Fruit fly (Drosophila melanogaster) whole organism, prepupa: ENCODE data around the gene Syx1A.
A peak's percentile ranks its signal among the peaks of the same experiment; 100 is the strongest.

Experiments used
- CG10631 ChIP-seq: fragments of 200-800 bp; sonication (Bioruptor generic); optimal IDR thresholded peaks from 2 replicates; lab custom pipeline; 2016; ENCODE audit warnings: missing biosample characterization, missing genetic modification characterization
- CG11902 ChIP-seq: fragments of 200-800 bp; sonication (Bioruptor generic); optimal IDR thresholded peaks from 3 replicates; lab custom pipeline; 2016; ENCODE audit warnings: missing biosample characterization, missing genetic modification characterization
- CG1621 ChIP-seq: fragments of 200-800 bp; sonication (Bioruptor generic); optimal IDR thresholded peaks from 3 replicates; lab custom pipeline; 2018; ENCODE audit warnings: missing biosample characterization, mild to moderate bottlenecking, missing genetic modification characterization
- CG16779 ChIP-seq: fragments of 200-800 bp; sonication (Bioruptor generic); optimal IDR thresholded peaks from 3 replicates; lab custom pipeline; 2017; ENCODE audit warnings: missing biosample characterization, mild to moderate bottlenecking, missing genetic modification characterization
- CG32006 ChIP-seq: fragments of 200-800 bp; sonication (Bioruptor generic); optimal IDR thresholded peaks from 3 replicates; lab custom pipeline; 2017; ENCODE audit warnings: missing biosample characterization, mild to moderate bottlenecking, missing genetic modification characterization
- CG34406 ChIP-seq: fragments of 200-800 bp; sonication (Bioruptor generic); optimal IDR thresholded peaks from 3 replicates; lab custom pipeline; 2016; ENCODE audit warnings: missing biosample characterization, missing genetic modification characterization
- CG3919 ChIP-seq: fragments of 200-800 bp; sonication (Bioruptor generic); optimal IDR thresholded peaks from 3 replicates; lab custom pipeline; 2016; ENCODE audit warnings: missing biosample characterization, missing genetic modification characterization
- CG4318 ChIP-seq: fragments of 200-800 bp; sonication (Bioruptor generic); optimal IDR thresholded peaks from 3 replicates; lab custom pipeline; 2017; ENCODE audit warnings: missing biosample characterization, mild to moderate bottlenecking, missing genetic modification characterization
- CG6276 ChIP-seq: fragments of 200-800 bp; sonication (Bioruptor generic); optimal IDR thresholded peaks from 2 replicates; lab custom pipeline; 2017; ENCODE audit warnings: missing biosample characterization, mild to moderate bottlenecking, missing genetic modification characterization
- CG6854 ChIP-seq: fragments of 200-800 bp; sonication (Bioruptor generic); optimal IDR thresholded peaks from 2 replicates; lab custom pipeline; 2017; ENCODE audit warnings: missing biosample characterization, mild to moderate bottlenecking, missing genetic modification characterization
- CG8119 ChIP-seq: fragments of 200-800 bp; sonication (Bioruptor generic); IDR thresholded peaks from 3 replicates; pipeline ENCODE4 v1.3.6; 2022; ENCODE audit warnings: missing biosample characterization, missing genetic modification characterization
- CG8319 ChIP-seq: fragments of 200-800 bp; sonication (Bioruptor generic); optimal IDR thresholded peaks from 3 replicates; lab custom pipeline; 2016; ENCODE audit warnings: missing biosample characterization, missing genetic modification characterization
- Eip78C ChIP-seq: fragments of 200-800 bp; sonication (Bioruptor generic); peaks from one replicate; lab custom pipeline; 2016; ENCODE audit warnings: missing biosample characterization, missing genetic modification characterization
- Eip93F ChIP-seq: fragments of 200-800 bp; sonication (Bioruptor generic); optimal IDR thresholded peaks from 2 replicates; lab custom pipeline; 2016; ENCODE audit warnings: missing biosample characterization, mild to moderate bottlenecking, missing genetic modification characterization
- Ets96B ChIP-seq: fragments of 200-800 bp; optimal IDR thresholded peaks from 2 replicates; lab custom pipeline; 2019; ENCODE audit warnings: missing biosample characterization, mild to moderate bottlenecking, missing genetic modification characterization, moderate library complexity
- Hr38 ChIP-seq: sonication (Bioruptor generic); optimal IDR thresholded peaks from 2 replicates; lab custom pipeline; 2016; ENCODE audit warnings: missing biosample characterization, missing genetic modification characterization
- Hr39 ChIP-seq: fragments of 200-800 bp; sonication (Bioruptor generic); optimal IDR thresholded peaks from 2 replicates; lab custom pipeline; 2016; ENCODE audit warnings: missing biosample characterization, missing genetic modification characterization
- Hr4 ChIP-seq: fragments of 200-800 bp; sonication (Bioruptor generic); optimal IDR thresholded peaks from 3 replicates; lab custom pipeline; 2016; ENCODE audit warnings: missing biosample characterization, missing genetic modification characterization
- Met ChIP-seq: fragments of 200-800 bp; sonication (Bioruptor generic); optimal IDR thresholded peaks from 3 replicates; lab custom pipeline; 2016; ENCODE audit warnings: missing biosample characterization, missing genetic modification characterization
- Smox ChIP-seq: fragments of 200-800 bp; sonication (Bioruptor generic); optimal IDR thresholded peaks from 3 replicates; lab custom pipeline; 2016; ENCODE audit warnings: missing biosample characterization, missing genetic modification characterization
- Sox102F ChIP-seq: fragments of 200-800 bp; sonication (Bioruptor generic); optimal IDR thresholded peaks from 2 replicates; lab custom pipeline; 2016; ENCODE audit warnings: missing biosample characterization, mild to moderate bottlenecking, missing genetic modification characterization
- Sox14 ChIP-seq: fragments of 200-800 bp; sonication (Bioruptor generic); optimal IDR thresholded peaks from 3 replicates; lab custom pipeline; 2016; ENCODE audit warnings: missing biosample characterization, missing genetic modification characterization
- Sox15 ChIP-seq: fragments of 200-800 bp; sonication (Bioruptor generic); optimal IDR thresholded peaks from 3 replicates; lab custom pipeline; 2016; ENCODE audit warnings: missing biosample characterization, missing genetic modification characterization
- achi ChIP-seq: fragments of 200-800 bp; sonication (Bioruptor generic); optimal IDR thresholded peaks from 3 replicates; lab custom pipeline; 2016; ENCODE audit warnings: missing biosample characterization, missing genetic modification characterization
- acj6 ChIP-seq: fragments of 200-800 bp; sonication (Bioruptor generic); optimal IDR thresholded peaks from 3 replicates; lab custom pipeline; 2016; ENCODE audit warnings: missing biosample characterization, missing genetic modification characterization
- cyc ChIP-seq: fragments of 200-800 bp; sonication (Bioruptor generic); optimal IDR thresholded peaks from 3 replicates; lab custom pipeline; 2016; ENCODE audit warnings: missing biosample characterization, missing genetic modification characterization
- dac ChIP-seq: fragments of 200-800 bp; sonication (Bioruptor generic); optimal IDR thresholded peaks from 2 replicates; lab custom pipeline; 2017; ENCODE audit warnings: missing biosample characterization, mild to moderate bottlenecking, missing genetic modification characterization
- dsx ChIP-seq: fragments of 200-800 bp; optimal IDR thresholded peaks from 3 replicates; lab custom pipeline; 2019; ENCODE audit warnings: missing biosample characterization, mild to moderate bottlenecking, missing genetic modification characterization, moderate library complexity; ENCODE audit not compliant: poor library complexity, severe bottlenecking
- eg ChIP-seq: fragments of 200-800 bp; sonication (Bioruptor generic); IDR thresholded peaks from 3 replicates; pipeline ENCODE4 v1.3.6; 2022; ENCODE audit warnings: missing biosample characterization, missing genetic modification characterization
- esn ChIP-seq: fragments of 200-800 bp; sonication (Bioruptor generic); optimal IDR thresholded peaks from 2 replicates; lab custom pipeline; 2016; ENCODE audit warnings: missing biosample characterization, mild to moderate bottlenecking, missing genetic modification characterization, moderate library complexity
- fd85E ChIP-seq: fragments of 200-800 bp; sonication (Bioruptor generic); optimal IDR thresholded peaks from 3 replicates; lab custom pipeline; 2016; ENCODE audit warnings: missing biosample characterization, missing genetic modification characterization
- fkh ChIP-seq: fragments of 200-800 bp; sonication (Bioruptor generic); optimal IDR thresholded peaks from 3 replicates; lab custom pipeline; 2017; ENCODE audit warnings: missing biosample characterization, mild to moderate bottlenecking, missing genetic modification characterization, moderate library complexity
- lz ChIP-seq: fragments of 200-800 bp; sonication (Bioruptor generic); optimal IDR thresholded peaks from 3 replicates; lab custom pipeline; 2016; ENCODE audit warnings: missing biosample characterization, missing genetic modification characterization
- pdm3 ChIP-seq: fragments of 200-800 bp; sonication (Bioruptor generic); optimal IDR thresholded peaks from 3 replicates; lab custom pipeline; 2016; ENCODE audit warnings: missing biosample characterization, missing genetic modification characterization
- salr ChIP-seq, 2 experiments: fragments of 200-800 bp; sonication (Bioruptor generic); optimal IDR thresholded peaks; 3 replicates each; lab custom pipeline; 2016 to 2018; ENCODE audit warnings: missing biosample characterization in 2 of 2, missing genetic modification characterization in 2 of 2, mild to moderate bottlenecking in 1 of 2
- spab ChIP-seq: fragments of 200-800 bp; sonication (Bioruptor generic); optimal IDR thresholded peaks from 2 replicates; lab custom pipeline; 2017; ENCODE audit warnings: missing biosample characterization, mild to moderate bottlenecking, missing genetic modification characterization, missing genetic modification reagents
- svp ChIP-seq: fragments of 200-800 bp; sonication (Bioruptor generic); peaks from one replicate; lab custom pipeline; 2016; ENCODE audit warnings: missing biosample characterization, missing genetic modification characterization
- topi ChIP-seq: fragments of 200-800 bp; sonication (Bioruptor generic); optimal IDR thresholded peaks from 3 replicates; lab custom pipeline; 2016; ENCODE audit warnings: missing biosample characterization, missing genetic modification characterization
- vri ChIP-seq: fragments of 200-800 bp; sonication (Bioruptor generic); optimal IDR thresholded peaks from 3 replicates; lab custom pipeline; 2016; ENCODE audit warnings: missing biosample characterization, mild to moderate bottlenecking, missing genetic modification characterization

Gene Syx1A

DNA sequence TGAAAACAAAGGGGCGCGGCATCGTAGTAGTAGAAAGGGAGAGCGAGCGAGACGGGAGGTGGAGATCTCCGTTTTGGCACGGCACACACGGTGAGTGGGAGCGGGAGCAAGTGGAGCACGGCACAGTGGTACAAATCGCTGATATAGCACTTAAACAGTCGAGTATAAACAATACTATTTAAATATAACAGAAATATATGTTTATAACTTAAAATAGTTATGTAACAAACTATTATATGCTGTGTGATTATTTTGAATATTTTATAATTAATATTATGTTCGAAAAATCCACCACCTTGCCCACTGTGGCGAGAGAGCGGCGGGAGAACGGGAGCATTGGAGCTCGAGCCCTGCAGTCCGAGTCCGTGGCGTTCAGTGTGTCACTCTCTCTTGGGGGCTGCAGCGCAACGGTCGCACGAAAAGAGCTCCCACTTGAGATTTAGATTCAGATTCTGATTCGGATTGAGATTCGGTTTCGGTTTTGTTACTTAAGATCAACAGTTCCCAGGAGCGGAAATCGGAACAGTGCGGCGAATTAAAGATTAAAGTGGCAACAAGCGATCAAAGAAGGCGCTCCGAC lies 35.5 kb upstream of the Syx1A start, which contains the start of gene Kal1 (continued):
- TF ChIP-seq CG6276 (GFP tag; lab: Kevin White, UChicago) = peak; percentile 96
- peak; percentile 94 for TF ChIP-seq Sox15 (GFP tag; lab: Kevin White, UChicago)
- peak; percentile 99 for TF ChIP-seq CG8119 (GFP tag; lab: Robert Waterston, UW)
- TF ChIP-seq CG34406 (GFP tag; lab: Kevin White, UChicago) = peak; percentile 99
- TF ChIP-seq CG16779 (tag; lab: Kevin White, UChicago) = peak; percentile 97
- TF ChIP-seq Eip78C = peak; percentile 99
- peak; percentile 97 for TF ChIP-seq CG1621 (tag; lab: Kevin White, UChicago)
- peak; percentile 97 for TF ChIP-seq eg
- peak; percentile 98 for TF ChIP-seq svp (GFP tag; lab: Kevin White, UChicago)
- TF ChIP-seq pdm3 = peak; percentile 91
- peak; percentile 98 for TF ChIP-seq CG3919 (GFP tag; lab: Kevin White, UChicago)
- TF ChIP-seq dac (GFP tag; lab: Kevin White, UChicago) = peak; percentile 92
- peak; percentile 98 for TF ChIP-seq spab
- TF ChIP-seq salr (GFP tag; optimal IDR thresholded peaks at IDR 0.05; lab: Kevin White, UChicago) = peak; percentile 91 to 94
- peak; percentile 92 for TF ChIP-seq Met (GFP tag; lab: Kevin White, UChicago)
- peak; percentile 98 for TF ChIP-seq dsx (GFP tag; lab: Kevin White, UChicago)
- TF ChIP-seq CG4318 (GFP tag; lab: Kevin White, UChicago) = peak; percentile 87
- TF ChIP-seq Hr38 (GFP tag; lab: Kevin White, UChicago) = no peak
- TF ChIP-seq Sox102F (GFP tag; lab: Kevin White, UChicago) = peak; percentile 96
- TF ChIP-seq lz = peak; percentile 91
- TF ChIP-seq achi (GFP tag; lab: Kevin White, UChicago) = peak; percentile 98
- TF ChIP-seq topi (GFP tag; lab: Kevin White, UChicago) = peak; percentile 93

DNA sequence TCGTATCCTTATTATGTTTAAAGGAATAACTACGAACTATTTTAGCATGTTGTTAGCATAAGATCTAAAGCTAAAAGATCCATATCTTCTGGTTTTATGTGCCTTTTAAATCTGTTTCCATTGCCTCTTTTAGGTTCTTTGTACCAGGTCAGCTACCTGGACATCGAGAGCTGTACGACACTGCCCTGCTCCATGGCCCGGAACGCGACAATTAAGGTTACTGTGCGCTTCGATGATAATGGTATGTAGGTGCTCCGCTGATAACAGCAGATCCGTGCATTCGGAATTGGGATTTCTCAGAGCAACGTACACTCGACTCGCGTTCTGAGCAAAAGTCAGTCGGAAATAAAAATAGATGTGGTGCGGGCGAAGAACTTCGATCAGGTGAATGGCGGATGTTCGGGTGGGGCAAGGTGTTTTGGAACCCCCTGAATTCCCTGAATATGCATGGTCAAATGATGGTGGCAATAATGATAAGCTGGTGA lies 34.1 kb upstream of the Syx1A start:
- peak; percentile 98 for TF ChIP-seq svp (GFP tag; lab: Kevin White, UChicago)
- TF ChIP-seq Smox = no peak

DNA sequence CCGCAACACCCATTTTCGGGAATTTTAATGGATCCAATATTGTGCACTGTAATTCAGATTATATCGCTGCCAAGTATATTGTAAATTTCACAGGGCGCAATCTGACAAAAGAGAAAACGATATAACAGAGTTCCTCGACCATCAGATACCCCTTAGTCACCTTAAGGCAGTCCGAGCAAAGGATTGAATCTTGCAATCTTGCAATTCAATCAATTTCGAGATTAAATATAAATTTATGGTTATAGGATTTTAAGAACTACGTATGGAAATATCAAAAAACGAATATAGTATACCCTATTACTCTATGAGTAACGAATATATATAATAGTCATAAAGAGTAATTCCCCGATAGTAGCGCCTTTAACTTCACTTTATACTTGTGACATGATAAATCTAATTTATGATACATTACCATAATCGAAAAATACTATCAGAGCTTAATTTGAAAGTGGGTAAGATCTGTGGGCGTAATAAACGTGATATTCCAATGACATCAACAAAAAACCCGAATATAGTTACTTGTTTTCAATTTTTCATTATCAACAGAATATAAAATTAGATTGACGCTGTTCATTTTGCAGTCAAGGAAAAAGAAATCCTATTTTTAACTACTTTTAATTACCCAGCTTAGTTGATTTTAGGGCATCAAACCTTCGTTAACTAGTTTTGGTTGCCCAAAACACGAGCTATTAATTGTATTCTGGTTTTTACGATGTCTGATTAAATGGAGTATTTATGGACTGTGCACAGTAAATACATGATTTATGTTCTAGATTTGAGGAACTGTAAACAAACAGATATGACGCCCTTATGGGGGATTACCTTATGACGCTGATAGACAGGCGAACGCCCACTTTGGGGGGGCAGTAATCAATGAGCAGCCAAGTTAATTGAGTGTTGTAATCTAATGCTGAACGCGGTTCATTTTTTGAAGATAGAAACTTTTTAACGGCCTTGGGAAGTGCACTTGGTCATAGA lies 33.2 kb upstream of the Syx1A start:
- peak; percentile 28 for TF ChIP-seq vri (GFP tag; lab: Kevin White, UChicago)
- no peak for TF ChIP-seq Hr4 (GFP tag; lab: Kevin White, UChicago)
- TF ChIP-seq svp (GFP tag; lab: Kevin White, UChicago) = peak; percentile 63
- TF ChIP-seq acj6 = no peak
- no peak for TF ChIP-seq CG10631 (GFP tag; lab: Kevin White, UChicago)
- no peak for TF ChIP-seq Hr39
- no peak for TF ChIP-seq Eip93F
- peak; percentile 55 for TF ChIP-seq fkh (GFP tag; lab: Kevin White, UChicago)

DNA sequence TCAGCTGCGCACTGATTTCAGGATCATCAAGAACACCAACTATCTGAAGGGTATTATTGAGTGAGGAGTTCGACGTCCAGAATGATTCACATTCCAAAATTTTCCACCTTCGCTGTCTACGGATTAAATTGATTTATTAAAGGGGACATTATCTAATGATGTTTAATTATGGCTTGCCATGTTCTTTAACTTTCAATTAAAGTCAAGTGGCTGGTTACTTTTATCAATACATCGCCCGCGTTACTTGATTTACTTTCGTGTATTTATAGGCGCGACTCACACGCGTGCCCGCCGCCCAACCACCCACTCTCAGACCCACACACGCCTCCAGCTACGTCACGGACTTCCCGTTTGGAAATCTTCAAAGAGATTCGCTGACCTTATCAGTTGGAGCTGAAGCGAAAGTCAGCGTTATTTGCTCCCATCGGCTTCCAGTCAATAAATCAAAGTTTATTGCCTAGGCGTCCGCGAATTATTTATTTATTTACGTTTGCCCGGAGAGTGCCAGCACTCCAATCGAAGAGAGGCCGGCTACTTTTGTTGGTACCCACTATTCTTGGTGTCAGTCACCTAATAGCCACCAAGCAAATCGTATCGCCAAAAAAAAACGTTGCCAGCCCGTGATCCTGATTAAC lies 31.9 kb upstream of the Syx1A start, which contains the start of gene Npc2f:
Gene Npc2f, plus strand, starts transcription at position 585 of the 635 bp plus-strand sequence.
- TF ChIP-seq vri (GFP tag; lab: Kevin White, UChicago) (peak; percentile 22), lz (no peak), svp (GFP tag; lab: Kevin White, UChicago) (peak; percentile 96)

DNA sequence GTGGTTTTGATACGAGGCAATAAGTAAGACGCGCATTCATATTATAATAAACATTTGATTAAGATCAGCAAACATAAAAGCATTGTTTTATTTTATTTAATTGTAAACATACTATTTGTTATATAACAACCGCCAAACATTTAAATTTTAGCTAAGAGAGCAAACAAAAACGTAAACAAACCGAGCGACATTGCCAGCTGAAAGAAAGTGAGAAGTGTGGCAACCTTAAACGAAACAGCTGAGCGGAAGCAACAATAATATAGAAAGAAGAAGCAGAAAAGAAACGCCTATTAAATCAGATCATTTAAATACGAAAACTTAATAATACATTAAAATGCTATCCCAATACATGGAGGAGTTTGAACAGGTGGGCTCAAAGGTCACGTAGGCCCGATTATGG lies 29.0 kb upstream of the Syx1A start, which contains the start of gene Sec10:
Gene Sec10, plus strand, starts transcription at position 252 of the 400 bp plus-strand sequence.
- no peak for TF ChIP-seq vri (GFP tag; lab: Kevin White, UChicago)
- TF ChIP-seq fd85E (GFP tag; lab: Kevin White, UChicago) = no peak
- peak; percentile 34 for TF ChIP-seq CG6854
- TF ChIP-seq Met (GFP tag; lab: Kevin White, UChicago) = no peak
- no peak for TF ChIP-seq achi (GFP tag; lab: Kevin White, UChicago)
- no peak for TF ChIP-seq CG6276 (GFP tag; lab: Kevin White, UChicago)
- TF ChIP-seq cyc = no peak
- TF ChIP-seq CG11902 (GFP tag; lab: Kevin White, UChicago) = no peak
- TF ChIP-seq esn (GFP tag; lab: Kevin White, UChicago) = peak; percentile 11
- peak; percentile 95 for TF ChIP-seq fkh (GFP tag; lab: Kevin White, UChicago)
- no peak for TF ChIP-seq CG32006 (GFP tag; lab: Kevin White, UChicago)
- no peak for TF ChIP-seq topi (GFP tag; lab: Kevin White, UChicago)
- no peak for TF ChIP-seq Ets96B
- no peak for TF ChIP-seq Sox14
- TF ChIP-seq Hr39 = no peak
- no peak for TF ChIP-seq CG8119 (GFP tag; lab: Robert Waterston, UW)
- no peak for TF ChIP-seq CG10631 (GFP tag; lab: Kevin White, UChicago)
- no peak for TF ChIP-seq CG8319
- TF ChIP-seq, all 60 proteins: peak for 3
